Worm (Caenorhabditis elegans) whole organism, L4 larva: ENCODE results near the gene rab-6.2.

Experiments
- F26F4.8 ChIP-seq: fragments of 200-800 bp; sonication (Bioruptor generic); conservative IDR thresholded peaks from 2 replicates; pipeline ENCODE4 v1.3.6; 2022; ENCODE audit warnings: missing genetic modification characterization, missing compliant biosample characterization
- F37D6.2 ChIP-seq: sonication (generic microtip); optimal IDR thresholded peaks from 2 replicates; lab custom pipeline; 2016; ENCODE audit warnings: mild to moderate bottlenecking, missing genetic modification characterization, missing compliant biosample characterization
- R02D3.7 ChIP-seq: fragments of 150-350 bp; sonication (generic microtip); optimal IDR thresholded peaks from 3 replicates; lab custom pipeline; 2014; ENCODE audit warnings: missing biosample characterization, missing genetic modification characterization
- T20F7.1 ChIP-seq: fragments of 200-800 bp; sonication (Bioruptor generic); optimal IDR thresholded peaks from 2 replicates; lab custom pipeline; 2018; ENCODE audit warnings: mild to moderate bottlenecking, missing genetic modification characterization, missing compliant biosample characterization
- T26A8.4 ChIP-seq: fragments of 200-800 bp; sonication (Bioruptor generic); IDR thresholded peaks from 2 replicates; pipeline ENCODE4 v1.3.6; 2022; ENCODE audit warnings: missing genetic modification characterization, missing compliant biosample characterization
- Y105C5A.15 ChIP-seq: fragments of 200-800 bp; sonication (Bioruptor generic); IDR thresholded peaks from 2 replicates; pipeline ENCODE4 v1.3.6; 2022; ENCODE audit warnings: missing genetic modification characterization, missing compliant biosample characterization
- Y48G9A.11 ChIP-seq: fragments of 200-800 bp; sonication (Bioruptor generic); IDR thresholded peaks from 2 replicates; pipeline ENCODE4 v1.3.6; 2022; ENCODE audit warnings: missing genetic modification reagents, missing genetic modification characterization, missing compliant biosample characterization
- Y75B8A.6 ChIP-seq: fragments of 200-800 bp; sonication (Bioruptor generic); IDR thresholded peaks from 2 replicates; pipeline ENCODE4 v1.3.6; 2022; ENCODE audit warnings: missing genetic modification reagents, missing genetic modification characterization, missing compliant biosample characterization
- ZK337.2 ChIP-seq: fragments of 200-800 bp; sonication (Bioruptor generic); IDR thresholded peaks from 2 replicates; pipeline ENCODE4 v1.3.6; 2022; ENCODE audit warnings: missing genetic modification reagents, missing genetic modification characterization, missing compliant biosample characterization
- ZK546.5 ChIP-seq, 2 experiments: sonication (generic microtip); optimal IDR thresholded peaks; 2 replicates each; lab custom pipeline; 2017; ENCODE audit warnings: missing biosample characterization in 2 of 2, missing genetic modification characterization in 2 of 2
- aha-1 ChIP-seq: fragments of 150-350 bp; peaks from one replicate; lab custom pipeline; 2014; ENCODE audit warnings: missing biosample characterization, missing genetic modification characterization
- aly-2 ChIP-seq: sonication (generic microtip); optimal IDR thresholded peaks from 2 replicates; lab custom pipeline; 2018; ENCODE audit warnings: missing biosample characterization, missing genetic modification characterization
- ama-1 ChIP-seq: fragments of 150-350 bp; optimal IDR thresholded peaks from 2 replicates; lab custom pipeline; 2014; ENCODE audit warnings: inconsistent platforms, mixed read lengths
- arid-1 ChIP-seq: fragments of 200-800 bp; sonication (Bioruptor generic); conservative IDR thresholded peaks from 2 replicates; pipeline ENCODE4 v1.3.6; 2022; ENCODE audit warnings: missing genetic modification reagents, missing genetic modification characterization, missing compliant biosample characterization
- attf-4 ChIP-seq: sonication (generic microtip); optimal IDR thresholded peaks from 3 replicates; lab custom pipeline; 2017; ENCODE audit warnings: missing biosample characterization, missing genetic modification characterization
- ceh-20 ChIP-seq: fragments of 200-800 bp; sonication (Bioruptor generic); IDR thresholded peaks from 2 replicates; pipeline ENCODE4 v1.3.6; 2022; ENCODE audit warnings: missing genetic modification reagents, missing genetic modification characterization, missing compliant biosample characterization
- ceh-28 ChIP-seq: fragments of 150-350 bp; optimal IDR thresholded peaks from 2 replicates; lab custom pipeline; 2014; ENCODE audit warnings: missing biosample characterization, missing genetic modification reagents, missing genetic modification characterization
- ceh-62 ChIP-seq: sonication (generic microtip); optimal IDR thresholded peaks from 2 replicates; lab custom pipeline; 2017; ENCODE audit warnings: missing biosample characterization, missing genetic modification characterization
- ctbp-1 ChIP-seq: fragments of 200-800 bp; sonication (Bioruptor generic); IDR thresholded peaks from 2 replicates; pipeline ENCODE4 v1.3.6; 2022; ENCODE audit warnings: missing genetic modification reagents, missing genetic modification characterization, missing compliant biosample characterization
- daf-12 ChIP-seq: fragments of 150-350 bp; optimal IDR thresholded peaks from 2 replicates; lab custom pipeline; 2014; ENCODE audit warnings: missing biosample characterization, missing genetic modification reagents, missing genetic modification characterization
- daf-16 ChIP-seq, 3 experiments: sonication (generic microtip); optimal IDR thresholded peaks; 2 replicates each; lab custom pipeline; 2016 to 2017; ENCODE audit warnings: missing genetic modification characterization in 3 of 3, missing genetic modification reagents in 3 of 3, mild to moderate bottlenecking in 2 of 3, missing compliant biosample characterization in 2 of 3, missing biosample characterization in 1 of 3, moderate library complexity in 1 of 3
- daf-8 ChIP-seq: fragments of 200-800 bp; sonication (Bioruptor generic); IDR thresholded peaks from 2 replicates; pipeline ENCODE4 v1.3.6; 2022; ENCODE audit warnings: missing genetic modification characterization, missing compliant biosample characterization
- dmd-6 ChIP-seq: fragments of 200-800 bp; sonication (Bioruptor generic); IDR thresholded peaks from 2 replicates; pipeline ENCODE4 v1.3.6; 2022; ENCODE audit warnings: missing genetic modification reagents, missing genetic modification characterization, missing compliant biosample characterization
- dmd-8 ChIP-seq: fragments of 200-800 bp; sonication (Bioruptor generic); IDR thresholded peaks from 2 replicates; pipeline ENCODE4 v1.3.6; 2022; ENCODE audit warnings: missing genetic modification characterization, missing compliant biosample characterization
- dpl-1 ChIP-seq: fragments of 150-350 bp; optimal IDR thresholded peaks from 2 replicates; lab custom pipeline; 2014; ENCODE audit warnings: missing biosample characterization, missing genetic modification reagents, missing genetic modification characterization
- gei-8 ChIP-seq: fragments of 200-800 bp; sonication (Bioruptor generic); optimal IDR thresholded peaks from 2 replicates; lab custom pipeline; 2018; ENCODE audit warnings: mild to moderate bottlenecking, missing genetic modification characterization, missing compliant biosample characterization
- hif-1 ChIP-seq, 2 experiments: sonication (generic microtip); optimal IDR thresholded peaks; 2 replicates each; lab custom pipeline; 2016 to 2017; ENCODE audit warnings: missing compliant biosample characterization in 2 of 2, missing genetic modification characterization in 2 of 2, missing genetic modification reagents in 2 of 2, missing genotype in 2 of 2, mild to moderate bottlenecking in 1 of 2
- hlh-30 ChIP-seq: sonication (generic microtip); optimal IDR thresholded peaks from 2 replicates; lab custom pipeline; 2017; ENCODE audit warnings: antibody characterized with exemption, mild to moderate bottlenecking, missing genetic modification characterization, missing compliant biosample characterization; ENCODE audit not compliant: insufficient read depth
- lin-39 ChIP-seq: fragments of 150-350 bp; optimal IDR thresholded peaks from 2 replicates; lab custom pipeline; 2014; ENCODE audit warnings: missing biosample characterization, missing genetic modification reagents, missing genetic modification characterization
- madf-9 ChIP-seq: fragments of 200-800 bp; sonication (Bioruptor generic); conservative IDR thresholded peaks from 2 replicates; pipeline ENCODE4 v1.3.6; 2022; ENCODE audit warnings: missing genetic modification reagents, missing genetic modification characterization, missing compliant biosample characterization
- mdt-29 ChIP-seq: fragments of 200-800 bp; sonication (Bioruptor generic); IDR thresholded peaks from 2 replicates; pipeline ENCODE4 v1.3.6; 2022; ENCODE audit warnings: missing genetic modification reagents, missing genetic modification characterization, missing compliant biosample characterization
- mep-1 ChIP-seq: fragments of 150-350 bp; sonication (generic microtip); optimal IDR thresholded peaks from 3 replicates; lab custom pipeline; 2014; ENCODE audit warnings: missing biosample characterization, missing genetic modification characterization
- mxl-2 ChIP-seq: fragments of 200-800 bp; sonication (Bioruptor generic); conservative IDR thresholded peaks from 2 replicates; pipeline ENCODE4 v1.3.6; 2022; ENCODE audit warnings: missing genetic modification reagents, missing genetic modification characterization, missing compliant biosample characterization
- nhr-10 ChIP-seq: fragments of 150-350 bp; optimal IDR thresholded peaks from 2 replicates; lab custom pipeline; 2014; ENCODE audit warnings: missing biosample characterization, missing genetic modification characterization
- nhr-237 ChIP-seq: sonication (generic microtip); optimal IDR thresholded peaks from 2 replicates; lab custom pipeline; 2017; ENCODE audit warnings: missing biosample characterization, missing genetic modification characterization
- nhr-25 ChIP-seq: sonication (generic microtip); optimal IDR thresholded peaks from 2 replicates; lab custom pipeline; 2017; ENCODE audit warnings: missing genetic modification characterization, mild to moderate bottlenecking, missing compliant biosample characterization, antibody characterized with exemption, moderate library complexity, borderline replicate concordance; ENCODE audit not compliant: insufficient read depth
- nhr-42 ChIP-seq: fragments of 200-800 bp; sonication (Bioruptor generic); IDR thresholded peaks from 2 replicates; pipeline ENCODE4 v1.3.6; 2022; ENCODE audit warnings: missing genetic modification characterization, missing compliant biosample characterization
- nhr-6 ChIP-seq: fragments of 150-350 bp; optimal IDR thresholded peaks from 2 replicates; lab custom pipeline; 2014; ENCODE audit warnings: missing biosample characterization, missing genetic modification characterization
- nhr-76 ChIP-seq: fragments of 150-350 bp; optimal IDR thresholded peaks from 2 replicates; lab custom pipeline; 2014; ENCODE audit warnings: missing biosample characterization, missing genetic modification characterization
- nhr-77 ChIP-seq: fragments of 150-350 bp; optimal IDR thresholded peaks from 2 replicates; lab custom pipeline; 2014; ENCODE audit warnings: missing biosample characterization, missing genetic modification characterization
- pqm-1 ChIP-seq: sonication (generic microtip); optimal IDR thresholded peaks from 2 replicates; lab custom pipeline; 2017; ENCODE audit warnings: missing biosample characterization, missing genetic modification characterization
- rbr-2 ChIP-seq: sonication (generic microtip); optimal IDR thresholded peaks from 2 replicates; lab custom pipeline; 2016; ENCODE audit warnings: missing genotype, missing genetic modification characterization, missing compliant biosample characterization
- saeg-2 ChIP-seq: fragments of 200-800 bp; sonication (Bioruptor generic); IDR thresholded peaks from 2 replicates; pipeline ENCODE4 v1.3.6; 2022; ENCODE audit warnings: missing genetic modification reagents, missing genetic modification characterization, missing compliant biosample characterization
- skn-1 ChIP-seq: fragments of 150-350 bp; optimal IDR thresholded peaks from 2 replicates; lab custom pipeline; 2014; ENCODE audit warnings: missing biosample characterization, missing genetic modification characterization
- spr-1 ChIP-seq: sonication (generic microtip); optimal IDR thresholded peaks from 2 replicates; lab custom pipeline; 2016; ENCODE audit warnings: mild to moderate bottlenecking, missing genetic modification characterization, missing compliant biosample characterization
- tag-97 ChIP-seq: fragments of 200-800 bp; sonication (Bioruptor generic); IDR thresholded peaks from 2 replicates; pipeline ENCODE4 v1.3.6; 2022; ENCODE audit warnings: missing genetic modification characterization, missing compliant biosample characterization
- tra-1 ChIP-seq: fragments of 200-800 bp; sonication (Bioruptor generic); IDR thresholded peaks from 2 replicates; pipeline ENCODE4 v1.3.6; 2022; ENCODE audit warnings: missing genetic modification reagents, missing genetic modification characterization, missing compliant biosample characterization
- unc-130 ChIP-seq: sonication (generic microtip); optimal IDR thresholded peaks from 2 replicates; lab custom pipeline; 2016; ENCODE audit warnings: missing genetic modification reagents, missing genetic modification characterization, missing compliant biosample characterization
- unc-62 ChIP-seq, 3 experiments: fragments of 150-350 bp in 1 of 3; sonication (generic microtip); optimal IDR thresholded peaks in 2 of 3; peaks in 1 of 3; 1 replicate in 1 of 3; 2 replicates in 2 of 3; lab custom pipeline; 2014 to 2017; ENCODE audit warnings: missing biosample characterization in 3 of 3, missing genetic modification characterization in 3 of 3, missing genetic modification reagents in 3 of 3, missing genotype in 1 of 3
- zfp-2 ChIP-seq: sonication (generic microtip); optimal IDR thresholded peaks from 2 replicates; lab custom pipeline; 2016; ENCODE audit warnings: mild to moderate bottlenecking, missing genetic modification characterization, missing compliant biosample characterization
- zip-2 ChIP-seq: fragments of 150-350 bp; optimal IDR thresholded peaks from 2 replicates; lab custom pipeline; 2014; ENCODE audit warnings: missing biosample characterization, missing genetic modification characterization
- ztf-11 ChIP-seq: fragments of 150-350 bp; optimal IDR thresholded peaks from 2 replicates; lab custom pipeline; 2014; ENCODE audit warnings: missing biosample characterization, missing genetic modification characterization

The rab-6.2 gene

ce11 chrX:17197824-17198223, 24.5 kb upstream of the rab-6.2 start (continued):
- no peak for TF ChIP-seq ama-1 (lab: Kevin White, UChicago)
- TF ChIP-seq dmd-6 (GFP tag; lab: Robert Waterston, UW), result peak; percentile 88
- no peak for TF ChIP-seq R02D3.7 (tag; lab: Kevin White, UChicago)
- no peak for TF ChIP-seq T20F7.1 (GFP tag; lab: Kevin White, UChicago)
- TF ChIP-seq pqm-1 (tag; lab: Kevin White, UChicago), result peak; percentile 21
- no peak for TF ChIP-seq daf-12 (tag; lab: Kevin White, UChicago)
- no peak for TF ChIP-seq nhr-76 (tag; lab: Kevin White, UChicago)
- no peak for TF ChIP-seq nhr-42 (GFP tag; lab: Robert Waterston, UW)
- no peak for TF ChIP-seq nhr-6 (tag; lab: Kevin White, UChicago)
- no peak for TF ChIP-seq unc-62 (GFP tag; optimal IDR thresholded peaks at IDR 0.05 in 1 of 2; lab: Kevin White, UChicago)
- TF ChIP-seq unc-62 (tag; optimal IDR thresholded peaks at IDR 0.05; lab: Kevin White, UChicago), result no peak
- no peak for TF ChIP-seq ctbp-1 (GFP tag; lab: Robert Waterston, UW)
- no peak for TF ChIP-seq dpl-1
- no peak for TF ChIP-seq ceh-20 (GFP tag; lab: Robert Waterston, UW)
- TF ChIP-seq skn-1, result no peak
- no peak for TF ChIP-seq Y48G9A.11 (GFP tag; lab: Robert Waterston, UW)
- TF ChIP-seq rbr-2 (tag; lab: Kevin White, UChicago), result no peak
- no peak for TF ChIP-seq attf-4 (tag; lab: Kevin White, UChicago)
- no peak for TF ChIP-seq spr-1 (tag; lab: Kevin White, UChicago)
- TF ChIP-seq ZK337.2 (GFP tag; lab: Robert Waterston, UW), result no peak
- TF ChIP-seq zfp-2, result no peak
- TF ChIP-seq gei-8 (GFP tag; lab: Kevin White, UChicago), result no peak
- no peak for TF ChIP-seq ceh-62
- no peak for TF ChIP-seq daf-16 (GFP tag; optimal IDR thresholded peaks at IDR 0.05; lab: Kevin White, UChicago)
- peak; percentile 68 for TF ChIP-seq daf-16 (tag; optimal IDR thresholded peaks at IDR 0.05; lab: Kevin White, UChicago)
- no peak for TF ChIP-seq ceh-28 (tag; lab: Kevin White, UChicago)
- TF ChIP-seq madf-9 (GFP tag; lab: Robert Waterston, UW), result no peak
- no peak for TF ChIP-seq tag-97 (GFP tag; lab: Robert Waterston, UW)
- TF ChIP-seq mxl-2 (GFP tag; lab: Robert Waterston, UW), result no peak
- TF ChIP-seq Y75B8A.6 (GFP tag; lab: Robert Waterston, UW), result no peak
- no peak for TF ChIP-seq mdt-29 (GFP tag; lab: Robert Waterston, UW)
- TF ChIP-seq nhr-77, result peak; percentile 0
- no peak for TF ChIP-seq F26F4.8 (GFP tag; lab: Robert Waterston, UW)
- no peak for TF ChIP-seq aly-2 (tag; lab: Kevin White, UChicago)
- no peak for TF ChIP-seq nhr-10 (tag; lab: Kevin White, UChicago)
- TF ChIP-seq nhr-237 (tag; lab: Kevin White, UChicago), result no peak
- no peak for TF ChIP-seq tra-1 (GFP tag; lab: Robert Waterston, UW)
- TF ChIP-seq Y105C5A.15, result no peak
- TF ChIP-seq ZK546.5 (tag; optimal IDR thresholded peaks at IDR 0.05; lab: Kevin White, UChicago), result no peak
- no peak for TF ChIP-seq lin-39 (tag; lab: Kevin White, UChicago)
- TF ChIP-seq hlh-30 (tag; lab: Kevin White, UChicago), result peak; percentile 34
- no peak for TF ChIP-seq hif-1 (tag; optimal IDR thresholded peaks at IDR 0.05; lab: Kevin White, UChicago)
- no peak for TF ChIP-seq unc-130 (GFP tag; lab: Kevin White, UChicago)
- TF ChIP-seq dmd-8 (GFP tag; lab: Robert Waterston, UW), result no peak
- TF ChIP-seq T26A8.4 (GFP tag; lab: Robert Waterston, UW), result 0 out of 2 replicates have a peak, but pooled peaks have one; percentile 11
- TF ChIP-seq nhr-25, result no peak
- no peak for TF ChIP-seq zip-2 (tag; lab: Kevin White, UChicago)
- TF ChIP-seq mep-1 (tag; lab: Kevin White, UChicago), result peak; percentile 18
- TF ChIP-seq daf-8 (GFP tag; lab: Robert Waterston, UW), result no peak
- no peak for TF ChIP-seq ztf-11 (tag; lab: Kevin White, UChicago)
- no peak for TF ChIP-seq F37D6.2 (tag; lab: Kevin White, UChicago)
- 0 out of 2 replicates have a peak, but pooled peaks have one; percentile 8 for TF ChIP-seq arid-1
- TF ChIP-seq saeg-2 (GFP tag; lab: Robert Waterston, UW), result no peak
- TF ChIP-seq aha-1, result peak; percentile 56
